Worm (Caenorhabditis elegans) whole organism, mixed stage, embryonic: ENCODE results near the gene rme-2.

ENCODE experiments used
- M03D4.4 ChIP-seq: sonication (generic microtip); optimal IDR thresholded peaks from 2 replicates; lab custom pipeline; 2017; ENCODE audit warnings: mild to moderate bottlenecking, missing genetic modification characterization, missing compliant biosample characterization
- bed-3 ChIP-seq: fragments of 200-800 bp; sonication (Bioruptor generic); optimal IDR thresholded peaks from 3 replicates; lab custom pipeline; 2018; ENCODE audit warnings: mild to moderate bottlenecking, missing genetic modification characterization, moderate library complexity, missing compliant biosample characterization
- blmp-1 ChIP-seq: fragments of 150-350 bp; optimal IDR thresholded peaks from 2 replicates; lab custom pipeline; 2014; ENCODE audit warnings: missing biosample characterization, missing genetic modification characterization
- ceh-39 ChIP-seq: fragments of 150-350 bp; optimal IDR thresholded peaks from 2 replicates; lab custom pipeline; 2014; ENCODE audit warnings: missing biosample characterization, missing genetic modification characterization
- ceh-43 ChIP-seq: fragments of 200-800 bp; sonication (Bioruptor generic); optimal IDR thresholded peaks from 2 replicates; lab custom pipeline; 2018; ENCODE audit warnings: mild to moderate bottlenecking, missing genetic modification characterization, moderate library complexity, missing compliant biosample characterization
- ceh-83 ChIP-seq: fragments of 200-800 bp; sonication (Bioruptor generic); optimal IDR thresholded peaks from 2 replicates; lab custom pipeline; 2018; ENCODE audit warnings: mild to moderate bottlenecking, missing genetic modification characterization, missing compliant biosample characterization
- ces-1 ChIP-seq: fragments of 150-350 bp; optimal IDR thresholded peaks from 2 replicates; lab custom pipeline; 2014; ENCODE audit warnings: missing biosample characterization, missing genetic modification reagents, missing genetic modification characterization
- cnd-1 ChIP-seq: fragments of 200-800 bp; sonication (Bioruptor generic); optimal IDR thresholded peaks from 2 replicates; lab custom pipeline; 2018; ENCODE audit warnings: mild to moderate bottlenecking, missing genetic modification characterization, missing compliant biosample characterization
- drap-1 ChIP-seq: fragments of 200-800 bp; sonication (Bioruptor generic); optimal IDR thresholded peaks from 3 replicates; lab custom pipeline; 2018; ENCODE audit warnings: mild to moderate bottlenecking, missing genetic modification characterization, missing compliant biosample characterization
- elt-1 ChIP-seq: sonication (generic microtip); optimal IDR thresholded peaks from 2 replicates; lab custom pipeline; 2017; ENCODE audit warnings: missing genetic modification characterization, mild to moderate bottlenecking, missing compliant biosample characterization, antibody characterized with exemption, moderate library complexity, borderline replicate concordance; ENCODE audit not compliant: insufficient read depth
- elt-3 ChIP-seq: fragments of 150-350 bp; optimal IDR thresholded peaks from 2 replicates; lab custom pipeline; 2014; ENCODE audit warnings: missing biosample characterization, missing genetic modification characterization
- flh-1 ChIP-seq: fragments of 200-800 bp; sonication (Bioruptor generic); optimal IDR thresholded peaks from 2 replicates; lab custom pipeline; 2018; ENCODE audit warnings: mild to moderate bottlenecking, missing genetic modification characterization, moderate library complexity, missing compliant biosample characterization
- ham-2 ChIP-seq: fragments of 200-800 bp; sonication (Bioruptor generic); optimal IDR thresholded peaks from 2 replicates; lab custom pipeline; 2018; ENCODE audit warnings: mild to moderate bottlenecking, missing genetic modification characterization, missing compliant biosample characterization
- hlh-1 ChIP-seq: fragments of 150-350 bp; optimal IDR thresholded peaks from 2 replicates; lab custom pipeline; 2014; ENCODE audit warnings: missing biosample characterization, missing genetic modification reagents, missing genetic modification characterization
- lin-13 ChIP-seq: fragments of 150-350 bp; optimal IDR thresholded peaks from 2 replicates; lab custom pipeline; 2014; ENCODE audit warnings: missing biosample characterization, missing genetic modification characterization
- lin-32 ChIP-seq: fragments of 200-800 bp; sonication (Bioruptor generic); optimal IDR thresholded peaks from 2 replicates; lab custom pipeline; 2018; ENCODE audit warnings: mild to moderate bottlenecking, missing genetic modification characterization, missing compliant biosample characterization
- lsy-2 ChIP-seq: fragments of 150-350 bp; optimal IDR thresholded peaks from 2 replicates; lab custom pipeline; 2014; ENCODE audit warnings: missing biosample characterization, missing genetic modification characterization
- mab-5 ChIP-seq: fragments of 150-350 bp; optimal IDR thresholded peaks from 2 replicates; lab custom pipeline; 2014; ENCODE audit warnings: missing biosample characterization, missing genetic modification characterization
- mep-1 ChIP-seq: fragments of 150-350 bp; optimal IDR thresholded peaks from 2 replicates; lab custom pipeline; 2017; ENCODE audit warnings: missing biosample characterization, missing genetic modification reagents, missing genetic modification characterization, inconsistent platforms
- mls-2 ChIP-seq: sonication (generic microtip); optimal IDR thresholded peaks from 2 replicates; lab custom pipeline; 2016; ENCODE audit warnings: mild to moderate bottlenecking, missing genetic modification characterization, moderate library complexity, missing compliant biosample characterization
- nhr-12 ChIP-seq: fragments of 150-350 bp; optimal IDR thresholded peaks from 2 replicates; lab custom pipeline; 2014; ENCODE audit warnings: missing biosample characterization, missing genetic modification characterization
- nhr-2 ChIP-seq: fragments of 150-350 bp; optimal IDR thresholded peaks from 2 replicates; lab custom pipeline; 2014; ENCODE audit warnings: missing biosample characterization, missing genetic modification characterization
- nhr-237 ChIP-seq: fragments of 150-350 bp; optimal IDR thresholded peaks from 2 replicates; lab custom pipeline; 2014; ENCODE audit warnings: missing biosample characterization, missing genetic modification characterization
- nhr-28 ChIP-seq: fragments of 150-350 bp; optimal IDR thresholded peaks from 2 replicates; lab custom pipeline; 2014; ENCODE audit warnings: missing biosample characterization, missing genetic modification characterization
- nhr-76 ChIP-seq: sonication (generic microtip); optimal IDR thresholded peaks from 2 replicates; lab custom pipeline; 2017; ENCODE audit warnings: missing biosample characterization, missing genetic modification characterization
- pha-4 ChIP-seq: fragments of 150-350 bp; optimal IDR thresholded peaks from 2 replicates; lab custom pipeline; 2018; ENCODE audit warnings: missing biosample characterization, missing genetic modification reagents, missing genetic modification characterization
- sem-2 ChIP-seq: fragments of 200-800 bp; sonication (Bioruptor generic); optimal IDR thresholded peaks from 2 replicates; lab custom pipeline; 2018; ENCODE audit warnings: mild to moderate bottlenecking, missing genetic modification characterization, missing compliant biosample characterization
- snpc-4 ChIP-seq: fragments of 150-350 bp; optimal IDR thresholded peaks from 2 replicates; lab custom pipeline; 2014; ENCODE audit warnings: missing biosample characterization, missing genetic modification characterization
- sptf-1 ChIP-seq: sonication (generic microtip); optimal IDR thresholded peaks from 2 replicates; lab custom pipeline; 2017; ENCODE audit warnings: mild to moderate bottlenecking, missing genetic modification characterization, moderate library complexity, missing compliant biosample characterization
- tbx-8 ChIP-seq: fragments of 200-800 bp; sonication (Bioruptor generic); optimal IDR thresholded peaks from 2 replicates; lab custom pipeline; 2018; ENCODE audit warnings: mild to moderate bottlenecking, missing genetic modification characterization, moderate library complexity, missing compliant biosample characterization
- unc-120 ChIP-seq: sonication (generic microtip); optimal IDR thresholded peaks from 2 replicates; lab custom pipeline; 2017; ENCODE audit warnings: missing genetic modification characterization, missing compliant biosample characterization; ENCODE audit not compliant: poor library complexity, severe bottlenecking
- unc-39 ChIP-seq: fragments of 150-350 bp; optimal IDR thresholded peaks from 2 replicates; lab custom pipeline; 2014; ENCODE audit warnings: missing biosample characterization, missing genetic modification characterization
- unc-62 ChIP-seq: fragments of 150-350 bp; optimal IDR thresholded peaks from 2 replicates; lab custom pipeline; 2014; ENCODE audit warnings: missing biosample characterization, missing genetic modification reagents, missing genetic modification characterization
- zip-8 ChIP-seq: fragments of 150-350 bp; optimal IDR thresholded peaks from 2 replicates; lab custom pipeline; 2014; ENCODE audit warnings: missing biosample characterization, missing genetic modification characterization
- ztf-11 ChIP-seq: fragments of 150-350 bp; optimal IDR thresholded peaks from 2 replicates; lab custom pipeline; 2014; ENCODE audit warnings: missing biosample characterization, missing genetic modification characterization

Gene rme-2

DNA sequence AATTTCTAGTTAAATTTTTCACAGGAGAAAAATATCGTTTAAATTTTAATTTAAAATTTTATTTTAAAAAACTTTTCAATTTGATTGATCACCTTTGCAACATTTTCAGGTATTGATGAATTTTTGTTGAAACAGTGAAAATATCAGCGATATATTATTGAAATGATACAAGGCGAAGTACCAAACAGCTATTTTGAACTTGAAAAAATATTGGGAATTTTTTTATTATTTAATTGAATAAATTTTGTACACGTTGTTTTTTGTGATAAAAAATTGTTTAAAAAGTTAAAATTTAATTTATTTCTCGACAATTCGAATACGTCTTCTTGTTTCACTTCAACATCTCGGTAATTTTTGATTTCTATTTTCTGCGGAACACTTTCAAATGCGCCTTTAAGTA lies 23.9 kb downstream of the rme-2 start, which contains the start of gene B0273.1:
Gene B0273.1, plus strand, starts transcription at position 301 of the 400 bp plus-strand sequence.
- TF ChIP-seq ces-1 = no peak
- TF ChIP-seq lsy-2 (tag; lab: Kevin White, UChicago) = no peak
- TF ChIP-seq ztf-11 (tag; lab: Kevin White, UChicago) = no peak
- TF ChIP-seq nhr-76 = no peak
- TF ChIP-seq ceh-39 (tag; lab: Kevin White, UChicago) = no peak
- no peak for TF ChIP-seq mab-5
- no peak for TF ChIP-seq unc-120
- TF ChIP-seq blmp-1 (tag; lab: Kevin White, UChicago) = no peak

- TF ChIP-seq drap-1 (GFP tag; lab: Kevin White, UChicago) (no peak), pha-4 (tag; lab: Kevin White, UChicago) (no peak), mab-5 (no peak), ceh-43 (no peak), unc-39 (no peak), lin-13 (tag; lab: Kevin White, UChicago) (no peak), ztf-11 (tag; lab: Kevin White, UChicago) (no peak), tbx-8 (GFP tag; lab: Kevin White, UChicago) (no peak), sem-2 (no peak), nhr-237 (tag; lab: Kevin White, UChicago) (no peak), ceh-83 (no peak), snpc-4 (tag; lab: Kevin White, UChicago) (no peak), nhr-2 (no peak), ces-1 (no peak), elt-1 (tag; lab: Kevin White, UChicago) (no peak), nhr-28 (tag; lab: Kevin White, UChicago) (no peak), lsy-2 (tag; lab: Kevin White, UChicago) (no peak), lin-32 (no peak), sptf-1 (no peak)
Observed at ce11 chrIV:5494099-5494498, 24.3 kb downstream of the rme-2 start.

- TF ChIP-seq M03D4.4 (tag; lab: Kevin White, UChicago) (no peak), nhr-76 (no peak), cnd-1 (tag; lab: Kevin White, UChicago) (peak; percentile 32), zip-8 (peak; percentile 89), elt-1 (tag; lab: Kevin White, UChicago) (no peak), ham-2 (no peak), nhr-2 (peak; percentile 81), ces-1 (peak; percentile 95), unc-120 (no peak), flh-1 (GFP tag; lab: Kevin White, UChicago) (no peak)
- TF ChIP-seq, all 35 proteins: peak for 4
Observed at ce11 chrIV:5501414-5501813, 31.6 kb downstream of the rme-2 start.

ce11 chrIV:5502610-5503009 lies 32.8 kb downstream of the rme-2 start:
- peak; percentile 53 for TF ChIP-seq zip-8
- TF ChIP-seq nhr-237 (tag; lab: Kevin White, UChicago) = no peak
- TF ChIP-seq nhr-2 = peak; percentile 84
- TF ChIP-seq elt-3 (tag; lab: Kevin White, UChicago) = no peak
- TF ChIP-seq hlh-1 (tag; lab: Kevin White, UChicago) = no peak
- no peak for TF ChIP-seq unc-120
- TF ChIP-seq unc-62 = no peak
- no peak for TF ChIP-seq ham-2
- peak; percentile 88 for TF ChIP-seq ces-1
- TF ChIP-seq nhr-12 (tag; lab: Kevin White, UChicago) = no peak
- TF ChIP-seq elt-1 (tag; lab: Kevin White, UChicago) = peak; percentile 46
- no peak for TF ChIP-seq ceh-43
- no peak for TF ChIP-seq unc-39
- no peak for TF ChIP-seq ceh-39 (tag; lab: Kevin White, UChicago)
- no peak for TF ChIP-seq sem-2

- TF ChIP-seq hlh-1 (tag; lab: Kevin White, UChicago) (no peak), elt-3 (tag; lab: Kevin White, UChicago) (no peak), elt-1 (tag; lab: Kevin White, UChicago) (peak; percentile 79), blmp-1 (tag; lab: Kevin White, UChicago) (no peak), ceh-83 (no peak), M03D4.4 (tag; lab: Kevin White, UChicago) (no peak), cnd-1 (tag; lab: Kevin White, UChicago) (no peak), nhr-28 (tag; lab: Kevin White, UChicago) (no peak), pha-4 (tag; lab: Kevin White, UChicago) (no peak), unc-39 (no peak), mab-5 (no peak), ztf-11 (tag; lab: Kevin White, UChicago) (no peak), unc-120 (no peak), nhr-12 (tag; lab: Kevin White, UChicago) (no peak), nhr-237 (tag; lab: Kevin White, UChicago) (no peak), bed-3 (no peak), nhr-2 (peak; percentile 69), ham-2 (no peak), ceh-43 (no peak), unc-62 (peak; percentile 50), mep-1 (tag; lab: Kevin White, UChicago) (no peak), lin-13 (tag; lab: Kevin White, UChicago) (no peak), lin-32 (no peak), flh-1 (GFP tag; lab: Kevin White, UChicago) (no peak), ces-1 (peak; percentile 53), zip-8 (peak; percentile 45), drap-1 (GFP tag; lab: Kevin White, UChicago) (no peak), sem-2 (no peak), mls-2 (tag; lab: Kevin White, UChicago) (no peak)
Observed at ce11 chrIV:5506642-5507041, 36.8 kb downstream of the rme-2 start.
